Fruit fly (Drosophila melanogaster) whole organism, pupa: Measurements from ENCODE around the gene CG6431.

ENCODE experiments used
- CG12605 ChIP-seq: fragments of 200-800 bp; sonication (Bioruptor generic); IDR thresholded peaks from 2 replicates; pipeline ENCODE4 v1.3.6; 2022; ENCODE audit warnings: missing biosample characterization, missing genetic modification characterization
- CG4496 ChIP-seq: fragments of 200-800 bp; sonication (Bioruptor generic); IDR thresholded peaks from 3 replicates; pipeline ENCODE4 v1.3.6; 2022; ENCODE audit warnings: missing biosample characterization, missing genetic modification characterization
- CG8159 ChIP-seq: fragments of 200-800 bp; sonication (Bioruptor generic); optimal IDR thresholded peaks from 3 replicates; lab custom pipeline; 2018; ENCODE audit warnings: missing biosample characterization, mild to moderate bottlenecking, missing genetic modification characterization, moderate library complexity
- CG8301 ChIP-seq: fragments of 200-800 bp; sonication (Bioruptor generic); optimal IDR thresholded peaks from 2 replicates; lab custom pipeline; 2018; ENCODE audit warnings: missing biosample characterization, mild to moderate bottlenecking, missing genetic modification characterization
- Pif1B ChIP-seq: fragments of 200-800 bp; sonication (Bioruptor generic); optimal IDR thresholded peaks from 3 replicates; lab custom pipeline; 2016; ENCODE audit warnings: missing biosample characterization, missing genetic modification characterization
- gl ChIP-seq: fragments of 200-800 bp; sonication (Bioruptor generic); optimal IDR thresholded peaks from 2 replicates; lab custom pipeline; 2018; ENCODE audit warnings: missing biosample characterization, mild to moderate bottlenecking, missing genetic modification characterization

dm6 chr2L:10708089-10708488, 15.9 kb upstream of the CG6431 start:
- TF ChIP-seq gl (tag; lab: Kevin White, UChicago) (no peak), Pif1B (GFP tag; lab: Kevin White, UChicago) (no peak), CG4496 (GFP tag; lab: Robert Waterston, UW) (no peak), CG8159 (no peak), CG12605 (GFP tag; lab: Robert Waterston, UW) (no peak), CG8301 (tag; lab: Kevin White, UChicago) (no peak)
